Worm (Caenorhabditis elegans): ENCODE results near the gene C10A4.7.

DNA sequence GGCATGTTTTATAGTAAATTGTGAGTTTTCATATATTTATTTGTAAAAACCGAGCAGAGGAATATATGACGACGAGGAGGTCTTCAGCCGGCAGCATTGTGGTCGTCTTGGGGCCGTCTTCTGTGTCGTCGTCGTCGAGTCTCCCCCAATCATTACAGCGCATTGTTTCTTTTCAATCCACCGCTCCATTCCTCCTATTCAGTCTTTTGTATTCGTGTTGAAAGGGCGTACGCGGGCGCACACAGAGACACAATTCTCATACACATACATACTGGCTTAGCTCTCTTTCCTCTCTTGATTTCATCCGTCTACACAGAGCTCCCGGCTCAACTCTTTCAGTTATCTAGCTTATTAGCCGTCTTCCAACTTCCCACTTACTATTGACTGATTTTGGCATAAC is 48.3 kb upstream of the C10A4.7 start, which contains the start of gene sox-2:
- no peak for TF ChIP-seq nhr-2 (tag; optimal IDR thresholded peaks at IDR 0.05)
- no peak for TF ChIP-seq hlh-1 (tag; optimal IDR thresholded peaks at IDR 0.05)
- no peak for TF ChIP-seq ztf-11 (tag; optimal IDR thresholded peaks at IDR 0.05)
- no peak for TF ChIP-seq elt-3 (tag; optimal IDR thresholded peaks at IDR 0.05)
- no peak for TF ChIP-seq nhr-237 (tag; optimal IDR thresholded peaks at IDR 0.05)
- no peak for TF ChIP-seq zip-8 (tag; optimal IDR thresholded peaks at IDR 0.05)
- TF ChIP-seq mep-1 (tag; optimal IDR thresholded peaks at IDR 0.05) = no peak
- no peak for TF ChIP-seq pha-4 (tag; optimal IDR thresholded peaks at IDR 0.05)
- TF ChIP-seq nhr-28 (tag; optimal IDR thresholded peaks at IDR 0.05) = no peak
- TF ChIP-seq lin-13 (tag; optimal IDR thresholded peaks at IDR 0.05) = no peak
- TF ChIP-seq snpc-4 (tag; optimal IDR thresholded peaks at IDR 0.05) = no peak
- TF ChIP-seq blmp-1 (tag; optimal IDR thresholded peaks at IDR 0.05) = no peak

All from whole organism, mixed stage, embryonic.